Fruit fly (Drosophila melanogaster): ENCODE measurements around the gene Pdp.

Pdp gene

DNA sequence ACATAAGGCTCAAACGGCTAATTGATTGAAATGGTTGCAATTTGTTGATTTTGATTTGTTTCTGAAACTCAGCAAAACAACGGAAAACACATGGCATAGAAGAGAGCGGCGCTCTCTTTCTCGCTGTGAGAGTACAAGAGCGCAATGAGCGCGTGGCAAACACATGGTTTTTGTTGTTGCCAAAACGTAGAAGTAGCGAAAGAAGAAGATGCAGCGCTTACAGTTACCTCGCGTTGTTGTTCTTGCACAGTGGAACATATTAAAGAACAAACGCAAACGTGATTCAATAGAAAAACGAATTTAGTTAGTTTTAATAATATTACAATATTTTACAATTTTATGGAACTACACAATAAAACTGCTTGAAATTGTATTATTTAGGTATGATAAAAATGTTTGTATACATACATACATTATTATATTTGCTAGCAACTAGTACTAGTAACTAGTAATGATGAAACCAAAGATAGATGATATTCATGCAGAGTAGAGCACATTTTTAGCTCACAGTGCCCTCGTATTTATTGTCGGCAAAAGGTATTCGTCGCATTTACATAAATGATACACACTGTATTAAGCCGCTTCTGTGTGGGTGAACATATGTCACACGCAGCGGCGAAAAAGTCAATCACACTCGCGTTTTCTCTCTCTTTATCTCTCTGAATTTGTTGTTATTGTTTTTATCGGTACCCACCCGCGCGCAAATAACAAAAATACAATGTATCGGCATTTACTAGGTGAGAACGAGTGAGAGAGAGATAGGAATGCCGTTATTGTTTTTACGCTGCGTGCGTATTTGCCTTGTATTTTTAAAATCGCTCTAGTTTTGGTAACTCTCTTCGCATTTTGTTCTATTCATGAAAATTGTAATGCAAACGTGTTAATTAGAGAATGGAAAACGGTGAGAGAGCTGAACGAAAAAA is 29.0 kb downstream of the Pdp start (continued):
- TF ChIP-seq PHDP (tag; optimal IDR thresholded peaks at IDR 0.05) (peak; percentile 95), CG15269 (tag; optimal IDR thresholded peaks at IDR 0.05) (peak; percentile 95), Antp (GFP tag; optimal IDR thresholded peaks at IDR 0.05) (peak; percentile 72), repo (GFP tag; optimal IDR thresholded peaks at IDR 0.05) (peak; percentile 45), tll (GFP tag; optimal IDR thresholded peaks at IDR 0.05) (peak in 1 of 2 experiments; percentile 68), HmgD (GFP tag; optimal IDR thresholded peaks at IDR 0.05) (no peak), CG6854 (GFP tag; optimal IDR thresholded peaks at IDR 0.05) (peak; percentile 93), CG12659 (GFP tag; optimal IDR thresholded peaks at IDR 0.05) (peak; percentile 97), CG3995 (GFP tag; optimal IDR thresholded peaks at IDR 0.05) (peak; percentile 74), CG15073 (GFP tag; optimal IDR thresholded peaks at IDR 0.05) (peak; percentile 70), lab (GFP tag; optimal IDR thresholded peaks at IDR 0.05) (peak; percentile 96), CG10543 (GFP tag; optimal IDR thresholded peaks at IDR 0.05) (peak; percentile 94), dmrt99B (tag; optimal IDR thresholded peaks at IDR 0.05) (peak; percentile 97), az2 (GFP tag; optimal IDR thresholded peaks at IDR 0.05) (peak; percentile 95), Doc3 (GFP tag; IDR thresholded peaks at IDR 0.05; ENCODE audit: partially characterized antibody) (no peak), wor (GFP tag; IDR thresholded peaks at IDR 0.05) (peak; percentile 77), CG14965 (GFP tag; optimal IDR thresholded peaks at IDR 0.05; ENCODE audit: borderline replicate concordance) (no peak), CG17568 (GFP tag; optimal IDR thresholded peaks at IDR 0.05) (peak; percentile 72), luna (GFP tag; optimal IDR thresholded peaks at IDR 0.05) (no peak), Deaf1 (tag; optimal IDR thresholded peaks at IDR 0.05) (peak; percentile 83), CG3726 (GFP tag; IDR thresholded peaks at IDR 0.05) (peak; percentile 78; the same call in 2 of the 3 replicates), Oli (tag; optimal IDR thresholded peaks at IDR 0.05) (peak; percentile 97), CG3407 (GFP tag; optimal IDR thresholded peaks at IDR 0.05) (peak; percentile 85), CG34376 (GFP tag; optimal IDR thresholded peaks at IDR 0.05) (peak; percentile 85), YL-1 (GFP tag; optimal IDR thresholded peaks at IDR 0.05) (peak; percentile 55), CG2116 (GFP tag; optimal IDR thresholded peaks at IDR 0.05) (peak; percentile 65), fd102C (GFP tag; optimal IDR thresholded peaks at IDR 0.05) (peak; percentile 20), cad (GFP tag; optimal IDR thresholded peaks at IDR 0.05) (no peak), ro (GFP tag; IDR thresholded peaks at IDR 0.05) (peak; percentile 53; the same call in 1 of the 2 replicates)

DNA sequence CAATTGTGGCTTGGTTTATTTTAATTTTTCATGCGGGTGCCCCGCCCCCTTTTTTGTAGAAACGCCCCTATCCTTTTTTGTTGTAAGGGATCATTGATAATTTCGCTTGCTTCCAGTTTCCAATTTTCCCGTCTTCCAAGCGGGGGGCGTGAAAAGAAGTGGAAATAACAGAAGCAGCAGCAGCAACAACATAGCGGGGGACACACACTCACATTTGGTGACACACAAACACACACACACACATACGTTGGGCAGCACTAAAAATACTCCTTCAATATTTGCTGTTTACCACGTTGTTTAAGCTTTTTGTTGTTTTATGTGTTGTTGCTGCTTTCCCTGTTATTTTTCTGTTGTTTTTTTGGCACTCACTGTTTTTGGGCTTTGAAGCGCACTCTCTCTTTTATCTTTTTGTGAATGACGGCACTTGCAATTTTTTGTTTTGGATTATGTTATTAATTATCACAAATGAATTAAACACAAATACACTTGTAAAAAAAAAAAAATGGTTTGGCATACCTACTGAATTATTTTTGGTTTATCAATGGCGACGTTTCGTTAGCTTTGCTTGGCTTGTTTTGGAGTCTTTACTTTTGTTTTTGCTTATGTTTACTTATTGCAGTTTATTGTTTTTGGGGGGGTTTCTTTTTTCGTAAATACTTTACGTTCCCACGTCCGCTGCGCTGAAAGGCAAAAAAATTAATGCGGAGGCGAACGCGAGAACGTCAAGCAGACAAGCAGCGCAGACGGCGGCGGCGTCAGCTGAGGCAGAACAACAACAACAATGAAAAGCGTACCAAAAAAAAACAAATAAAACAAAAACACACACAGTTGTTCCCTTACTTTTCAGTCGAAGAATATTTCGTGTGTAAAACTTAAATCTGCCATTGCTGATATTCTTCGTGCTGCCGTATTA is 29.9 kb downstream of the Pdp start:
- no peak for TF ChIP-seq Myb (GFP tag; optimal IDR thresholded peaks at IDR 0.05)
- peak; percentile 5 for TF ChIP-seq dmrt99B (tag; optimal IDR thresholded peaks at IDR 0.05)
- no peak for TF ChIP-seq HLH4C (GFP tag; IDR thresholded peaks at IDR 0.05; ENCODE audit: partially characterized antibody)
- TF ChIP-seq fd64A (GFP tag; optimal IDR thresholded peaks at IDR 0.05), result no peak
- TF ChIP-seq CG10147 (GFP tag; optimal IDR thresholded peaks at IDR 0.05), result no peak
- no peak for TF ChIP-seq dimm (GFP tag; IDR thresholded peaks at IDR 0.05)
- TF ChIP-seq crol (GFP tag; IDR thresholded peaks at IDR 0.05), result peak; percentile 61
- no peak for TF ChIP-seq pnt (GFP tag; optimal IDR thresholded peaks at IDR 0.05)
- no peak for TF ChIP-seq org-1 (GFP tag; optimal IDR thresholded peaks at IDR 0.05)
- peak; percentile 48 for TF ChIP-seq cg (GFP tag; optimal IDR thresholded peaks at IDR 0.05)
- peak; percentile 5; the same call in 1 of the 2 replicates for TF ChIP-seq Drgx (GFP tag; IDR thresholded peaks at IDR 0.05)
- no peak for TF ChIP-seq CG15073 (GFP tag; optimal IDR thresholded peaks at IDR 0.05)
- TF ChIP-seq z (GFP tag; IDR thresholded peaks at IDR 0.05), result no peak
- TF ChIP-seq gem (tag; optimal IDR thresholded peaks at IDR 0.05), result peak; percentile 5
- TF ChIP-seq CG17359 (tag; optimal IDR thresholded peaks at IDR 0.05), result peak; percentile 7
- peak; percentile 53; the same call in 2 of the 3 replicates for TF ChIP-seq ci (GFP tag; IDR thresholded peaks at IDR 0.05)
- TF ChIP-seq sim (GFP tag; IDR thresholded peaks at IDR 0.05), result no peak
- TF ChIP-seq CG15601 (tag; optimal IDR thresholded peaks at IDR 0.05), result peak; percentile 36
- TF ChIP-seq gcm (GFP tag; optimal IDR thresholded peaks at IDR 0.05), result peak; percentile 64
